Worm (Caenorhabditis elegans): ENCODE results near the gene F21G4.5.

F21G4.5 gene

DNA sequence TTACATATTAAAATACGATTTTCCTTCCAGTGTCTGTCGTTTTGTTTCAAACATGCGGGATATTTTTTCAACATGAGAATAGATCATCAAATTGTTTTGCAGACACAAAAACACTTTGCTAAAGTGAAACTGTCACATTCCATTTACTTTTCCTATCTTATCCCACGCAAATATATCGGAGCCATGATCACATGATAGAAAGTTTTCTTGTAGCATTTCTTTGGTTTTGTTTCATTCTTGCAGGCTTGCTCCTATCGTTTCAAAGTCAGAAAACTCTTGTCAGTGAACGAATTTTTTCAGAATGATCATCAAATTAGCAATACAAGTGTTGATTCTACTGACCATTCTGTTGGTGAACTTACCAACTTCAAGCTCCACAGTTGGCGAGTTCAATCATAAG lies 15.3 kb downstream of the F21G4.5 start, which contains the start of gene C17G1.2:
TSS of gene C17G1.2 (plus strand) at position 301 of the 400 bp plus-strand sequence.
- no peak for TF ChIP-seq snpc-4 (tag; optimal IDR thresholded peaks at IDR 0.05)
- no peak for TF ChIP-seq nhr-2 (tag; optimal IDR thresholded peaks at IDR 0.05)
- TF ChIP-seq mab-5 (tag; optimal IDR thresholded peaks at IDR 0.05): no peak
- TF ChIP-seq elt-1 (tag; optimal IDR thresholded peaks at IDR 0.05; ENCODE audit: borderline replicate concordance, insufficient read depth): no peak

DNA sequence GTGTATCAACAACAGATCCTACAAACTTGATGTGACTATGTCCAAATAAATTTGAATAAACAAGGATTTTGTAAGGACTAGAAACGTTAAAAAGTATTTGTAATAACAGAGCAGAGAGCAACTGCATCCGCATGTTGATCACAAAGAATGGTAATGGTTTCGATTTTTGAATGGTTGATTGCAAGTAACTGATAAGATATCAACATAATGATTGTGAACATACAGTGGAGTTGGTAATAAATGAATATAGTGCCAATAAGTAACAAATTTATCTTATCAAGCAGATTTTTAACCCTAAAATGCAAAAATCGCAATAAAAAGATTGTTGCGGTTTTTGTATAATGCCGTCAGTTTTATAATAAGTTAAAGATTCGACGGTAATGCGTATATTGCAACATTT lies 19.0 kb downstream of the F21G4.5 start, which contains the start of gene ugt-23:
TSS of gene ugt-23 (minus strand) at position 212 of the 400 bp plus-strand sequence.
- TF ChIP-seq mls-2 (tag; optimal IDR thresholded peaks at IDR 0.05) (no peak), drap-1 (GFP tag; optimal IDR thresholded peaks at IDR 0.05) (no peak), nhr-12 (tag; optimal IDR thresholded peaks at IDR 0.05) (no peak), pha-4 (tag; optimal IDR thresholded peaks at IDR 0.05) (no peak), lin-13 (tag; optimal IDR thresholded peaks at IDR 0.05) (no peak), snpc-4 (tag; optimal IDR thresholded peaks at IDR 0.05) (no peak), flh-1 (GFP tag; optimal IDR thresholded peaks at IDR 0.05) (no peak), mep-1 (tag; optimal IDR thresholded peaks at IDR 0.05) (no peak), ztf-11 (tag; optimal IDR thresholded peaks at IDR 0.05) (no peak), ces-1 (GFP tag; optimal IDR thresholded peaks at IDR 0.05) (no peak)

DNA sequence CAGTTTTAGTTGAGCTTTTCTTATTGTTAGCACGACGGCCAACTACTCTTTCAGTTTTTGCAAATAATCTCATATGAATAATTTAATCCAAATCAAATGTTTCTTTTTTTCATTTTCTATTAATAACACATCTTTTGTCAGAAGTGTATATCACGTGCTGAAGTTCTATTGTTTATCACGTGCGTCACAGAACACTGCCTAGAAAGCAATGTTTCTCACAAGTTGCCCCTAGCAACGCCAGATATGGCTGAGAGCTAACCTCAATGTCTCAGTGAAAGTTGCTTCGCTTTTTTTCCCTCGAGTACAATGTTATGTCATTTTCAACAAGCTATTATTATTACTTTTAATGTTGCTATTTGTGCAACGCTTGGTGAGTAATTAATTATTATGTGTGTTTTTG lies 22.1 kb downstream of the F21G4.5 start:
- TF ChIP-seq lsy-2 (tag; optimal IDR thresholded peaks at IDR 0.05) (no peak), nhr-12 (tag; optimal IDR thresholded peaks at IDR 0.05) (no peak), lin-32 (GFP tag; optimal IDR thresholded peaks at IDR 0.05) (no peak)

DNA sequence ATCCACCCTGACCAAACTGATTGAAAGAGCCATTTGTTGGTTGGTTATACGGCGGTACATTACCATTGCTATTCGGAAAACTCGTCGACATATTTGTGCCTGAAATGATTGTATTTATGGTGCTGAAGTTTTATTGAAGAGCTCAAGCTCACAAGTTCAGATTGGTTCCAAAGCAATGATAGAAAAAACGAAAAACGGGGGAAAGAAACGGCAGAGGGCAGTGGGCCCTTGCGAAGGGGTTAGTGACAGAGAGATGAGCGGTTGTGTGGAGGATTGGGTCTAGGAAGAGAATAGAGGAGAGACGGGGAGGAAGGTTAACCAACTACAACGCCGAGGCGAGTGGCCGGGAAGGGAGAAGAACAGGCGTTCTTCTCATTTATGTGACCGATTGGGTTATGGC lies 25.4 kb downstream of the F21G4.5 start, which contains the start of gene nra-3:
TSS of gene nra-3 (minus strand) at position 101 of the 400 bp plus-strand sequence.
- TF ChIP-seq cnd-1 (tag; optimal IDR thresholded peaks at IDR 0.05) (peak; percentile 1), ces-1 (GFP tag; optimal IDR thresholded peaks at IDR 0.05) (peak; percentile 17), ceh-39 (tag; optimal IDR thresholded peaks at IDR 0.05) (no peak), nhr-2 (tag; optimal IDR thresholded peaks at IDR 0.05) (peak; percentile 15)

DNA sequence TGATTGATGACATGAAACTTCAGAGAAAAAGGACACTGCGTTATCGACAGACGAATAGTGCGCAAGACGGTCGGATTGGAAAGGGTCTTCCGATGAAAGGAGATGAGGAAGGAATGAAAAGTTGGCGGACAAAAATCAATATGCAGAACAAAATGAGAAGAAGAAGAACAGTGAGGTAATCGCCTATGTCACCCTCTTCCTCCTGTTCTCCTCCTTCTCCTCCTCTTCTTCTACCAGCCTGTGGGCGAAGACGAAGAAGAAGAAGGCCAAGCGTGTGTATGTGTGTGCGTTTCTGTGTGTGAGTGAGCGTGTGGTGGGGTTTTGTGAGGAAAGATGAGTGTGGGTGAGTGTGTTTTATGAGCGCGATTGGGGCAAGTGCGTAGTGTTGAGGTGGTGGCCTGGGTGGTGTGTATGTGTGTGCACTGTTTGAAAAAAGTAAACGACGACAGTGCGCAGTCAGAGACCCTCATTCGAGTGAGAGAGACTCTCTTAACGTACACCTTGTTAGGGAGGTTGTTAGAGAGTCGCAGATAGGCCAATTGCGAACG lies 26.4 kb downstream of the F21G4.5 start, which contains the start of gene tsp-21:
TSS of gene tsp-21 (plus strand) at position 146 of the 548 bp plus-strand sequence.
- TF ChIP-seq mls-2 (tag; optimal IDR thresholded peaks at IDR 0.05) (peak; percentile 83), drap-1 (GFP tag; optimal IDR thresholded peaks at IDR 0.05) (peak; percentile 52), ces-1 (GFP tag; optimal IDR thresholded peaks at IDR 0.05) (peak; percentile 44), lin-32 (GFP tag; optimal IDR thresholded peaks at IDR 0.05) (no peak), sptf-1 (tag; optimal IDR thresholded peaks at IDR 0.05) (peak; percentile 83), nhr-76 (tag; optimal IDR thresholded peaks at IDR 0.05) (no peak), pha-4 (tag; optimal IDR thresholded peaks at IDR 0.05) (peak; percentile 88), ceh-83 (GFP tag; optimal IDR thresholded peaks at IDR 0.05) (no peak), hlh-1 (tag; optimal IDR thresholded peaks at IDR 0.05) (peak; percentile 83), unc-39 (tag; optimal IDR thresholded peaks at IDR 0.05) (peak; percentile 43), elt-3 (tag; optimal IDR thresholded peaks at IDR 0.05) (no peak), lsy-2 (tag; optimal IDR thresholded peaks at IDR 0.05) (no peak), elt-1 (tag; optimal IDR thresholded peaks at IDR 0.05; ENCODE audit: borderline replicate concordance, insufficient read depth) (peak; percentile 48), unc-62 (GFP tag; optimal IDR thresholded peaks at IDR 0.05) (peak; percentile 42), nhr-12 (tag; optimal IDR thresholded peaks at IDR 0.05) (peak; percentile 31), M03D4.4 (tag; optimal IDR thresholded peaks at IDR 0.05) (peak; percentile 76), tbx-8 (GFP tag; optimal IDR thresholded peaks at IDR 0.05) (no peak), nhr-2 (tag; optimal IDR thresholded peaks at IDR 0.05) (peak; percentile 79), snpc-4 (tag; optimal IDR thresholded peaks at IDR 0.05) (no peak), flh-1 (GFP tag; optimal IDR thresholded peaks at IDR 0.05) (no peak), nhr-237 (tag; optimal IDR thresholded peaks at IDR 0.05) (peak; percentile 52), bed-3 (GFP tag; optimal IDR thresholded peaks at IDR 0.05) (no peak), ceh-43 (GFP tag; optimal IDR thresholded peaks at IDR 0.05) (no peak), unc-120 (tag; optimal IDR thresholded peaks at IDR 0.05; ENCODE audit: poor library complexity, severe bottlenecking) (peak; percentile 47), ztf-11 (tag; optimal IDR thresholded peaks at IDR 0.05) (peak; percentile 38), mep-1 (tag; optimal IDR thresholded peaks at IDR 0.05) (peak; percentile 77), nhr-28 (tag; optimal IDR thresholded peaks at IDR 0.05) (no peak), mab-5 (tag; optimal IDR thresholded peaks at IDR 0.05) (no peak), cnd-1 (tag; optimal IDR thresholded peaks at IDR 0.05) (peak; percentile 96), lin-13 (tag; optimal IDR thresholded peaks at IDR 0.05) (peak; percentile 76), sem-2 (GFP tag; optimal IDR thresholded peaks at IDR 0.05) (peak; percentile 23), ham-2 (GFP tag; optimal IDR thresholded peaks at IDR 0.05) (peak; percentile 45), zip-8 (tag; optimal IDR thresholded peaks at IDR 0.05) (no peak), blmp-1 (tag; optimal IDR thresholded peaks at IDR 0.05) (no peak), ceh-39 (tag; optimal IDR thresholded peaks at IDR 0.05) (peak; percentile 67)

Data from whole organism, mixed stage, embryonic.